Fruit fly (Drosophila melanogaster): ENCODE data around the gene CG11327.

CG11327 gene

dm6 chr2L:6693794-6694254 lies 7.3 kb upstream of the CG11327 start (continued):
- TF ChIP-seq abd-A (tag; optimal IDR thresholded peaks at IDR 0.05) (no peak), croc (GFP tag; conservative IDR thresholded peaks at IDR 0.05) (no peak; the same call in 2 of the 3 replicates), Myb (GFP tag; optimal IDR thresholded peaks at IDR 0.05) (no peak), sima (GFP tag; optimal IDR thresholded peaks at IDR 0.05) (no peak), dm (GFP tag; optimal IDR thresholded peaks at IDR 0.05) (no peak), lov (optimal IDR thresholded peaks at IDR 0.05) (no peak), lov (GFP tag; IDR thresholded peaks at IDR 0.05) (no peak), CG7839 (tag; optimal IDR thresholded peaks at IDR 0.05) (peak; percentile 71), Ets97D (GFP tag; optimal IDR thresholded peaks at IDR 0.05) (no peak), CG17802 (tag; optimal IDR thresholded peaks at IDR 0.05) (no peak), dimm (GFP tag; IDR thresholded peaks at IDR 0.05) (no peak), CG3407 (GFP tag; optimal IDR thresholded peaks at IDR 0.05) (no peak), CG1529 (GFP tag; optimal IDR thresholded peaks at IDR 0.05) (no peak), Elba2 (GFP tag; optimal IDR thresholded peaks at IDR 0.05) (no peak), CG3838 (GFP tag; optimal IDR thresholded peaks at IDR 0.05) (no peak), twi (tag; optimal IDR thresholded peaks at IDR 0.05) (peak; percentile 16), CG7372 (GFP tag; IDR thresholded peaks at IDR 0.05) (no peak), CG3847 (GFP tag; IDR thresholded peaks at IDR 0.05) (no peak), jing (GFP tag; optimal IDR thresholded peaks at IDR 0.05) (no peak), lab (GFP tag; optimal IDR thresholded peaks at IDR 0.05) (peak; percentile 9), CG7963 (GFP tag; IDR thresholded peaks at IDR 0.05; ENCODE audit: partially characterized antibody) (no peak), Abd-B (GFP tag; optimal IDR thresholded peaks at IDR 0.05) (peak; percentile 34), unpg (GFP tag; optimal IDR thresholded peaks at IDR 0.05) (peak; percentile 36), CG15479 (GFP tag; optimal IDR thresholded peaks at IDR 0.05) (no peak), btn (GFP tag; optimal IDR thresholded peaks at IDR 0.05) (no peak), bowl (GFP tag; IDR thresholded peaks at IDR 0.05) (no peak), CG7271 (tag; optimal IDR thresholded peaks at IDR 0.05) (no peak), CG31388 (GFP tag; optimal IDR thresholded peaks at IDR 0.05) (no peak), crp (GFP tag; optimal IDR thresholded peaks at IDR 0.05) (no peak), CG11398 (GFP tag; optimal IDR thresholded peaks at IDR 0.05) (no peak), sqz (GFP tag; optimal IDR thresholded peaks at IDR 0.05) (peak; percentile 31), CG11456 (GFP tag; IDR thresholded peaks at IDR 0.05) (no peak), HLHmδ (GFP tag; optimal IDR thresholded peaks at IDR 0.05) (no peak), H2.0 (GFP tag; IDR thresholded peaks at IDR 0.05) (no peak), gro (GFP tag; optimal IDR thresholded peaks at IDR 0.05) (no peak), CG15601 (tag; optimal IDR thresholded peaks at IDR 0.05) (peak; percentile 29), dmrt99B (tag; optimal IDR thresholded peaks at IDR 0.05) (peak; percentile 75), CG7556 (GFP tag; optimal IDR thresholded peaks at IDR 0.05) (peak; percentile 82), CG17612 (GFP tag; IDR thresholded peaks at IDR 0.05) (no peak), CG17568 (GFP tag; optimal IDR thresholded peaks at IDR 0.05) (no peak), bbx (GFP tag; IDR thresholded peaks at IDR 0.05; ENCODE audit: partially characterized antibody) (no peak), az2 (GFP tag; optimal IDR thresholded peaks at IDR 0.05) (peak; percentile 37), Bgb (GFP tag; IDR thresholded peaks at IDR 0.05; ENCODE audit: partially characterized antibody) (no peak), B-H2 (GFP tag; optimal IDR thresholded peaks at IDR 0.05) (no peak), bab2 (GFP tag; optimal IDR thresholded peaks at IDR 0.05) (no peak), Sry-δ (GFP tag; optimal IDR thresholded peaks at IDR 0.05) (no peak), gce (GFP tag; IDR thresholded peaks at IDR 0.05) (no peak), pita (GFP tag; optimal IDR thresholded peaks at IDR 0.05) (no peak), CG34224 (GFP tag; IDR thresholded peaks at IDR 0.05; ENCODE audit: partially characterized antibody) (no peak), CG3065 (GFP tag; optimal IDR thresholded peaks at IDR 0.05) (no peak), Drgx (GFP tag; IDR thresholded peaks at IDR 0.05) (0 out of 2 replicates have a peak, but pooled peaks have one; percentile 9)

Data from whole organism, embryonic.